Worm (Caenorhabditis elegans): ENCODE results near the gene gpa-11.

The gpa-11 gene

ce11 chrII:4237701-4238214 is 9.2 kb upstream of the gpa-11 start, which contains the start of the genes fbxc-44 and C16A11.2:
Gene fbxc-44, minus strand, starts transcription at chrII:4237751.
Gene C16A11.2, plus strand, starts transcription at chrII:4238203.
- TF ChIP-seq ets-5 (GFP tag; IDR thresholded peaks at IDR 0.05) (no peak), lin-35 (GFP tag; optimal IDR thresholded peaks at IDR 0.05) (peak in 1 of 2 experiments; percentile 39), tbx-2 (tag; optimal IDR thresholded peaks at IDR 0.05) (peak; percentile 33), swsn-7 (tag; optimal IDR thresholded peaks at IDR 0.05) (peak; percentile 51), ztf-11 (tag; optimal IDR thresholded peaks at IDR 0.05) (peak in 1 of 2 experiments; percentile 24), nhr-20 (tag; optimal IDR thresholded peaks at IDR 0.05) (peak; percentile 34), ceh-88 (GFP tag; IDR thresholded peaks at IDR 0.05) (no peak), aha-1 (tag; optimal IDR thresholded peaks at IDR 0.05) (no peak), skn-1 (tag; optimal IDR thresholded peaks at IDR 0.05) (peak; percentile 31), snpc-4 (tag; optimal IDR thresholded peaks at IDR 0.05) (peak; percentile 41), ceh-82 (tag; optimal IDR thresholded peaks at IDR 0.05) (peak in 2 of 3 experiments; percentile 11 to 13), grh-1 (GFP tag; IDR thresholded peaks at IDR 0.05) (no peak), mep-1 (tag; optimal IDR thresholded peaks at IDR 0.05) (peak; percentile 18), lsy-2 (tag; optimal IDR thresholded peaks at IDR 0.05) (peak; percentile 51 to 54), unc-130 (tag; optimal IDR thresholded peaks at IDR 0.05) (peak; percentile 55), nhr-90 (tag; optimal IDR thresholded peaks at IDR 0.05; ENCODE audit: poor library complexity) (peak; percentile 46), egl-13 (tag; optimal IDR thresholded peaks at IDR 0.05) (peak; percentile 30), efl-1 (optimal IDR thresholded peaks at IDR 0.05) (peak; percentile 31 to 59), efl-1 (GFP tag; optimal IDR thresholded peaks at IDR 0.05 in 1 of 2) (peak; percentile 20 to 94), dpl-1 (GFP tag; optimal IDR thresholded peaks at IDR 0.05) (peak; percentile 9 to 25 (median 18)), C16A3.4 (tag; optimal IDR thresholded peaks at IDR 0.05) (peak; percentile 33), unc-30 (tag; optimal IDR thresholded peaks at IDR 0.05) (no peak), efl-3 (GFP tag; optimal IDR thresholded peaks at IDR 0.05) (no peak), snu-23 (GFP tag; optimal IDR thresholded peaks at IDR 0.05) (peak; percentile 56), F16B12.6 (tag; optimal IDR thresholded peaks at IDR 0.05) (peak; percentile 32), unc-86 (tag; optimal IDR thresholded peaks at IDR 0.05) (no peak), ces-1 (GFP tag; optimal IDR thresholded peaks at IDR 0.05) (no peak), nhr-47 (tag; optimal IDR thresholded peaks at IDR 0.05) (no peak), blmp-1 (tag; optimal IDR thresholded peaks at IDR 0.05) (no peak), xbp-1 (tag; optimal IDR thresholded peaks at IDR 0.05) (peak; percentile 43), C04F5.9 (tag; optimal IDR thresholded peaks at IDR 0.05) (no peak), elt-2 (tag; optimal IDR thresholded peaks at IDR 0.05) (peak; percentile 69)

- TF ChIP-seq efl-1 (optimal IDR thresholded peaks at IDR 0.05) (no peak), efl-1 (GFP tag; optimal IDR thresholded peaks at IDR 0.05 in 1 of 2) (peak in 1 of 2 experiments; percentile 21), lin-14 (GFP tag; optimal IDR thresholded peaks at IDR 0.05) (no peak)
Measured at ce11 chrII:4238963-4239362, 8.0 kb upstream of the gpa-11 start.

DNA sequence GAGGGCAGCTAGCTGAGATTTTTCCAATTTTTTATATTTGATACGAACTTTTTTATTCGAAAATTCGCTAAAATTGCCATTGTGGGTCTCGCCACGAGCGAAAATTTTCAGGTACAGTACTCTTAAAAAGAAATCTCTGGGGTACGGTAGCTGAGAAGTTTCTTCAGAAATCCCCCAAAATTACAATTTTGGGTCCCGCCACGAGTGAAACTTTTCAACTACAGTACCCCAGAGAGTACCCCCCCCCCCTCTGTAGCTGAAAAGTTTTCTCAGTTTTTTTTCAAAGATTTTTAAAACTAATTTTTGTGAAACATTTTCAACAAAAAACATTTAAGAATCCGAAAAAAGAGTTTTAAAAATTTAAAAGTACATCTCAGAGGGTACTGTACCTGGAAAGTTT is 2.0 kb upstream of the gpa-11 start:
- TF ChIP-seq mab-9 (GFP tag; IDR thresholded peaks at IDR 0.05) (no peak), unc-86 (tag; optimal IDR thresholded peaks at IDR 0.05) (no peak), alr-1 (tag; optimal IDR thresholded peaks at IDR 0.05; ENCODE audit: borderline replicate concordance) (no peak), xbp-1 (tag; optimal IDR thresholded peaks at IDR 0.05) (no peak), efl-1 (optimal IDR thresholded peaks at IDR 0.05) (no peak), efl-1 (GFP tag; optimal IDR thresholded peaks at IDR 0.05 in 1 of 2) (no peak), nhr-237 (tag; optimal IDR thresholded peaks at IDR 0.05) (no peak), nhr-85 (tag) (no peak), ama-1 (optimal IDR thresholded peaks at IDR 0.05) (no peak), F16B12.6 (tag; optimal IDR thresholded peaks at IDR 0.05) (no peak), C16A3.4 (tag; optimal IDR thresholded peaks at IDR 0.05) (no peak), lin-14 (GFP tag; optimal IDR thresholded peaks at IDR 0.05) (no peak), mdl-1 (tag; optimal IDR thresholded peaks at IDR 0.05) (no peak), Y116A8C.19 (tag; optimal IDR thresholded peaks at IDR 0.05; ENCODE audit: borderline replicate concordance) (no peak), lsy-2 (tag; optimal IDR thresholded peaks at IDR 0.05) (no peak), dsc-1 (tag; optimal IDR thresholded peaks at IDR 0.05) (no peak), elt-2 (tag; optimal IDR thresholded peaks at IDR 0.05) (no peak), elt-3 (tag; optimal IDR thresholded peaks at IDR 0.05) (no peak), ceh-8 (GFP tag; optimal IDR thresholded peaks at IDR 0.05) (no peak), blmp-1 (tag; optimal IDR thresholded peaks at IDR 0.05) (no peak), lin-13 (GFP tag; optimal IDR thresholded peaks at IDR 0.05) (no peak)

Measured in whole organism, L1 larva.